Worm (Caenorhabditis elegans): ENCODE data around the gene F41H10.1.

DNA sequence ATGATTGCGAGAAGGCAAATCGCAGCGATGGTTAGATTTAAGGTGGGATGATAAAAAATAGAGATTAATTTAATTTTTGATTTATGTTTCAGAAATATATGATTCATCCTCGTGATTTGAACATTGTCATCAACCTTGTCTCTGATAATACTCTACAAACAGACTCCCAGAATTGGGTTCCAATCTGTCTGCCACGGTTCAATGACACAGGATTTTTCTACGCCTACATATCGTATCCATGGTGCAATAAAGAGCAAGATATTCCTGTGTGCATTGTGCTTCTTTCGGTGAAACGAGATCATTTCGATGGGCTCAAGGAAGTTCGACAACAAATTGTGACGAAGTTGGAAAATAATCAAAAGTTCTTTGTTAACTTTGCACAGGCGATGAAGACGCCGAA lies 14.8 kb upstream of the F41H10.1 start:
- TF ChIP-seq ama-1 (optimal IDR thresholded peaks at IDR 0.05) (no peak), mdl-1 (tag; optimal IDR thresholded peaks at IDR 0.05) (no peak)
